Fruit fly (Drosophila melanogaster): Measurements from ENCODE around the gene CG32109.

Gene CG32109

dm6 chr3L:12792933-12793448 lies 47.8 kb downstream of the CG32109 start (continued):
- TF ChIP-seq CG2678 (tag; optimal IDR thresholded peaks at IDR 0.05) (peak; percentile 90), CG3726 (GFP tag; IDR thresholded peaks at IDR 0.05) (no peak), lola (GFP tag; optimal IDR thresholded peaks at IDR 0.05) (peak in 1 of 3 experiments; percentile 48), Hand (GFP tag; optimal IDR thresholded peaks at IDR 0.05) (no peak), btn (GFP tag; optimal IDR thresholded peaks at IDR 0.05) (no peak), lov (optimal IDR thresholded peaks at IDR 0.05) (no peak), lov (GFP tag; IDR thresholded peaks at IDR 0.05) (no peak), Max (GFP tag; optimal IDR thresholded peaks at IDR 0.05) (peak; percentile 18), pan (optimal IDR thresholded peaks at IDR 0.05) (no peak), pan (GFP tag; optimal IDR thresholded peaks at IDR 0.05 in 1 of 2, IDR thresholded peaks at IDR 0.05 in 1 of 2) (peak in 1 of 2 experiments; percentile 54), Dek (tag; optimal IDR thresholded peaks at IDR 0.05) (peak; percentile 60), CG9215 (GFP tag; IDR thresholded peaks at IDR 0.05) (no peak), gsb-n (tag; optimal IDR thresholded peaks at IDR 0.05) (peak; percentile 40), tup (GFP tag; optimal IDR thresholded peaks at IDR 0.05) (no peak), Dip3 (GFP tag; optimal IDR thresholded peaks at IDR 0.05) (peak; percentile 36), run (tag; optimal IDR thresholded peaks at IDR 0.05) (peak; percentile 64), ranshi (GFP tag; IDR thresholded peaks at IDR 0.05) (no peak), z (GFP tag; IDR thresholded peaks at IDR 0.05) (no peak), GATAe (GFP tag; conservative IDR thresholded peaks at IDR 0.05) (no peak), Neu2 (GFP tag; optimal IDR thresholded peaks at IDR 0.05; ENCODE audit: borderline replicate concordance) (no peak), Dll (GFP tag; IDR thresholded peaks at IDR 0.05; ENCODE audit: partially characterized antibody) (no peak), CG1602 (GFP tag; optimal IDR thresholded peaks at IDR 0.05) (peak; percentile 19), CG32767 (GFP tag; IDR thresholded peaks at IDR 0.05) (0 out of 2 replicates have a peak, but pooled peaks have one; percentile 33), lbe (GFP tag; optimal IDR thresholded peaks at IDR 0.05) (peak; percentile 64), CoRest (tag; optimal IDR thresholded peaks at IDR 0.05) (peak; percentile 80), kni (GFP tag; optimal IDR thresholded peaks at IDR 0.05) (no peak), CG12659 (GFP tag; optimal IDR thresholded peaks at IDR 0.05) (peak; percentile 67), CG7963 (GFP tag; IDR thresholded peaks at IDR 0.05; ENCODE audit: partially characterized antibody) (no peak), Jarid2 (GFP tag; optimal IDR thresholded peaks at IDR 0.05) (peak; percentile 18), Optix (GFP tag; IDR thresholded peaks at IDR 0.05) (no peak), CG13894 (tag; optimal IDR thresholded peaks at IDR 0.05) (peak; percentile 56), Myb (GFP tag; optimal IDR thresholded peaks at IDR 0.05) (no peak), D19B (GFP tag; optimal IDR thresholded peaks at IDR 0.05) (no peak), jing (GFP tag; optimal IDR thresholded peaks at IDR 0.05) (no peak), CG12942 (GFP tag; optimal IDR thresholded peaks at IDR 0.05) (no peak), phol (tag; optimal IDR thresholded peaks at IDR 0.05) (peak; percentile 72), CG6854 (GFP tag; optimal IDR thresholded peaks at IDR 0.05) (peak; percentile 49), Eip74EF (GFP tag; optimal IDR thresholded peaks at IDR 0.05) (peak in 1 of 2 experiments; percentile 61), amos (GFP tag; IDR thresholded peaks at IDR 0.05; ENCODE audit: partially characterized antibody) (no peak), tna (GFP tag; IDR thresholded peaks at IDR 0.05; ENCODE audit: partially characterized antibody) (no peak), Bteb2 (GFP tag; optimal IDR thresholded peaks at IDR 0.05) (peak; percentile 40), CG1603 (tag; optimal IDR thresholded peaks at IDR 0.05) (peak; percentile 1), CG9876 (GFP tag; optimal IDR thresholded peaks at IDR 0.05) (no peak), CG16813 (GFP tag; IDR thresholded peaks at IDR 0.05; ENCODE audit: partially characterized antibody) (no peak), Fer2 (tag; optimal IDR thresholded peaks at IDR 0.05) (peak; percentile 33), Chrac-16 (GFP tag; optimal IDR thresholded peaks at IDR 0.05) (peak; percentile 47), gem (tag; optimal IDR thresholded peaks at IDR 0.05) (peak; percentile 86), Pdp1 (GFP tag; optimal IDR thresholded peaks at IDR 0.05) (peak; percentile 14 to 62), Hmx (GFP tag; optimal IDR thresholded peaks at IDR 0.05) (peak; percentile 70)
